Fruit fly (Drosophila melanogaster): ENCODE measurements around the gene Rbf.

Gene Rbf

DNA sequence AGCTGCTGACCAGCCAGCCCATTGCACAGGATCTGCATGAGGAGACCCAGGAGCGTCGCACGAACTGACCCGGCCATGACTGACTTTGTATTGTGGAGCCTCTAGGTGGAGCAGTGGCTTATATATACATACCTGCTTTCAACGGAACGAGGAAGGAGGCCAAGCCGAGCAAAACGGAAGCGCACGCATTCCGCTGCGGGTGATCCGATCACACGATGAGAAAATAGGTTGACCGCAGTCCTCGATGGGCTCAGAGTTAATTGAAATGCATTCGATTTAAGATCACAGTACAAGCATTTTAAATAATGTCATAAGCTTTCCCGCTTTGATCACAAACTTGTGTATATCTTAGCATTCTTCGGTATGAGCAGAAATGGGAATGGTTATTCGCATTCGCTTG, 3.5 kb upstream of the Rbf start, which contains the start of gene CG13358:
TSS of gene CG13358 (minus strand) at position 101 of the 400 bp plus-strand sequence.
- TF ChIP-seq sage (GFP tag; optimal IDR thresholded peaks at IDR 0.05) (no peak), sv (GFP tag; optimal IDR thresholded peaks at IDR 0.05) (no peak), psq (GFP tag; optimal IDR thresholded peaks at IDR 0.05) (no peak), Dif (GFP tag; optimal IDR thresholded peaks at IDR 0.05; ENCODE audit: partially characterized antibody) (no peak), CG32264 (GFP tag; optimal IDR thresholded peaks at IDR 0.05) (no peak), woc (GFP tag; optimal IDR thresholded peaks at IDR 0.05) (no peak), Hr83 (GFP tag; optimal IDR thresholded peaks at IDR 0.05; ENCODE audit: poor library complexity, severe bottlenecking) (no peak), dl (GFP tag; optimal IDR thresholded peaks at IDR 0.05; ENCODE audit: insufficient read depth in 1 of 2, partially characterized antibody in 2 of 2) (no peak), fru (GFP tag; optimal IDR thresholded peaks at IDR 0.05) (no peak), dmrt93B (GFP tag; optimal IDR thresholded peaks at IDR 0.05) (no peak), Dfd (GFP tag; optimal IDR thresholded peaks at IDR 0.05) (no peak), tai (GFP tag; optimal IDR thresholded peaks at IDR 0.05) (no peak), rgr (GFP tag; optimal IDR thresholded peaks at IDR 0.05) (no peak), Sp1 (GFP tag; optimal IDR thresholded peaks at IDR 0.05) (no peak), Mio (GFP tag; optimal IDR thresholded peaks at IDR 0.05) (no peak)

DNA sequence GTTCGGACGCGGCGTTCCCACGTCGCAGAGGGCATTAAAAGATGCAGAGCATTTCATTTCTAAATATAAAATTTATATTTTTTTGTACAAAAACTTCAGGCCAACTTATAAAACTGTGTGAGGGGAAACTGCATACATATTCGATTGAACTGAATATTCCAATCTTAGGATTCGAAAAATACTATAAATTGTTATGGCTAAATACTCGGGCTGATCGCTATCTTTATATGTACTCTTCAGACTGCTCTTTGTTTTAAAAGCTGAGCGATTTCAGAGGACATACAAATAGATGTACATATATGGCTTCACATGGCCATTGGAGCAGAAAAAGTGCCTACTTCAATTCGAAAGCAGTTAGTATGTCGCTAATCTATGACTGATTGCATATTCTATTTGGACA, 2.1 kb upstream of the Rbf start, which contains the start of gene CG13359:
TSS of gene CG13359 (minus strand) at position 101 of the 400 bp plus-strand sequence.
- TF ChIP-seq fru (GFP tag; optimal IDR thresholded peaks at IDR 0.05) (no peak), dl (GFP tag; optimal IDR thresholded peaks at IDR 0.05; ENCODE audit: insufficient read depth in 1 of 2, partially characterized antibody in 2 of 2) (no peak)

DNA sequence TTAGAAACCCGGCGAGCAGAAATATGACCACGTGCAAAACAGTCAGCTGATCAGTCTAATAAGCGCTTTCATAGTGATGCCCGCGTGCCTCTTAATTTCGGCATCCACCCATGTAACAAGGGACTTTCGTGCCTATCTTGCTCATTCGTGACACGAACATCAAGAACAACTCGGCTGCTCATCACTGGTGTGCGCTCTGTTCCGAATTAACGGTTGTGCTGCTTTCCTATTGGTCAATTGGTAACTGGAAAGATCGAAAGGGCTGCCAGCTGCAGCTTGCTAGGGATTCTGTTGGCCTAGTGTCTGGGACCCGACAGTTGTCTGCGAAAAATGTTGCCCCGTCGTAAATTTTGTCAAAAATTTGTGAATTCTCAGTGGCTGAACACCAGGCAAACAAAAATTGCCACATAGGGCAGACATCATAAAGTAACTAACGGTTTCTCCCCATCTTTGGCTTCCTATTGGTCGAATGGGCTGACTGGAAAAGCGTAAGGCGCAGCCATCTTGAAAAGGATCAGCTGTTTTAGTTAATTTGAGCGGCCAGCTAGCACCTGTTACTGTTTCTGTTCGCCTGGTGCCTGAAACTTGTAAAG, 4.8 kb downstream of the Rbf start:
- TF ChIP-seq Hnf4 (GFP tag; optimal IDR thresholded peaks at IDR 0.05) = no peak
- peak; percentile 32 to 63 for TF ChIP-seq foxo (GFP tag; optimal IDR thresholded peaks at IDR 0.05)
- TF ChIP-seq Hr83 (GFP tag; optimal IDR thresholded peaks at IDR 0.05; ENCODE audit: poor library complexity, severe bottlenecking) = peak; percentile 46
- no peak for TF ChIP-seq pan (optimal IDR thresholded peaks at IDR 0.05)
- no peak for TF ChIP-seq dsf (GFP tag; optimal IDR thresholded peaks at IDR 0.05; ENCODE audit: borderline replicate concordance)
- peak; percentile 37 for TF ChIP-seq Dif (GFP tag; optimal IDR thresholded peaks at IDR 0.05; ENCODE audit: partially characterized antibody)
- TF ChIP-seq jim (GFP tag; optimal IDR thresholded peaks at IDR 0.05) = no peak
- TF ChIP-seq usp (GFP tag; optimal IDR thresholded peaks at IDR 0.05) = no peak
- TF ChIP-seq lola (GFP tag; optimal IDR thresholded peaks at IDR 0.05) = no peak
- TF ChIP-seq OdsH (GFP tag; optimal IDR thresholded peaks at IDR 0.05) = no peak
- no peak for TF ChIP-seq tai (GFP tag; optimal IDR thresholded peaks at IDR 0.05)
- no peak for TF ChIP-seq N (GFP tag; optimal IDR thresholded peaks at IDR 0.05)
- TF ChIP-seq Sp1 (GFP tag; optimal IDR thresholded peaks at IDR 0.05) = peak; percentile 36
- TF ChIP-seq br (GFP tag; optimal IDR thresholded peaks at IDR 0.05) = peak; percentile 45
- peak; percentile 46 for TF ChIP-seq Myc (optimal IDR thresholded peaks at IDR 0.05)
- no peak for TF ChIP-seq GATAd (GFP tag; optimal IDR thresholded peaks at IDR 0.05)
- TF ChIP-seq Hr78 (GFP tag; optimal IDR thresholded peaks at IDR 0.05) = no peak
- TF ChIP-seq brk (GFP tag; optimal IDR thresholded peaks at IDR 0.05) = no peak
- TF ChIP-seq HLH106 (tag; optimal IDR thresholded peaks at IDR 0.05) = peak; percentile 1
- TF ChIP-seq h (GFP tag; optimal IDR thresholded peaks at IDR 0.05) = peak; percentile 26
- TF ChIP-seq woc (GFP tag; optimal IDR thresholded peaks at IDR 0.05) = peak; percentile 94
- no peak for TF ChIP-seq sage (GFP tag; optimal IDR thresholded peaks at IDR 0.05)
- peak; percentile 3 for TF ChIP-seq ey (GFP tag; optimal IDR thresholded peaks at IDR 0.05)
- no peak for TF ChIP-seq Vsx2 (GFP tag; optimal IDR thresholded peaks at IDR 0.05; ENCODE audit: partially characterized antibody)
- no peak for TF ChIP-seq Jra (GFP tag; optimal IDR thresholded peaks at IDR 0.05)
- no peak for TF ChIP-seq sv (GFP tag; optimal IDR thresholded peaks at IDR 0.05)
- no peak for TF ChIP-seq Dfd (GFP tag; optimal IDR thresholded peaks at IDR 0.05)
- TF ChIP-seq Rel (GFP tag; optimal IDR thresholded peaks at IDR 0.05) = no peak
- peak; percentile 75 for TF ChIP-seq Rel (tag; optimal IDR thresholded peaks at IDR 0.05)
- no peak for TF ChIP-seq Mio (GFP tag; optimal IDR thresholded peaks at IDR 0.05)
- peak; percentile 36 for TF ChIP-seq rgr (GFP tag; optimal IDR thresholded peaks at IDR 0.05)
- TF ChIP-seq dmrt93B (GFP tag; optimal IDR thresholded peaks at IDR 0.05) = no peak
- no peak for TF ChIP-seq Abd-B (GFP tag; optimal IDR thresholded peaks at IDR 0.05)
- no peak for TF ChIP-seq psq (GFP tag; optimal IDR thresholded peaks at IDR 0.05)
- TF ChIP-seq CG32264 (GFP tag; optimal IDR thresholded peaks at IDR 0.05) = no peak
- no peak for TF ChIP-seq CrebA (GFP tag; optimal IDR thresholded peaks at IDR 0.05; ENCODE audit: borderline replicate concordance)
- TF ChIP-seq dl (GFP tag; optimal IDR thresholded peaks at IDR 0.05; ENCODE audit: insufficient read depth in 1 of 2, partially characterized antibody in 2 of 2) = no peak
- TF ChIP-seq fru (GFP tag; optimal IDR thresholded peaks at IDR 0.05) = peak; percentile 89
- TF ChIP-seq CG9705 (GFP tag; optimal IDR thresholded peaks at IDR 0.05) = no peak
